Worm (Caenorhabditis elegans) whole organism, L1 larva: Measurements from ENCODE around the gene nhr-79.

Experiments
- C04F5.9 ChIP-seq: sonication (generic microtip); optimal IDR thresholded peaks from 2 replicates; lab custom pipeline; 2016; ENCODE audit warnings: missing genetic modification characterization, missing compliant biosample characterization
- aha-1 ChIP-seq: fragments of 150-350 bp; optimal IDR thresholded peaks from 2 replicates; lab custom pipeline; 2014; ENCODE audit warnings: missing biosample characterization, missing genetic modification characterization
- alr-1 ChIP-seq: fragments of 200-800 bp; sonication (Bioruptor generic); optimal IDR thresholded peaks from 2 replicates; lab custom pipeline; 2018; ENCODE audit warnings: borderline replicate concordance, mild to moderate bottlenecking, missing genetic modification characterization, missing compliant biosample characterization
- aly-2 ChIP-seq: fragments of 150-350 bp; optimal IDR thresholded peaks from 2 replicates; lab custom pipeline; 2014; ENCODE audit warnings: missing biosample characterization, missing genetic modification characterization
- blmp-1 ChIP-seq: fragments of 150-350 bp; optimal IDR thresholded peaks from 2 replicates; lab custom pipeline; 2014; ENCODE audit warnings: missing biosample characterization, missing genetic modification characterization
- ceh-63 ChIP-seq: fragments of 200-800 bp; sonication (Bioruptor generic); optimal IDR thresholded peaks from 2 replicates; lab custom pipeline; 2018; ENCODE audit warnings: mild to moderate bottlenecking, missing genetic modification characterization, missing compliant biosample characterization
- ceh-8 ChIP-seq: fragments of 200-800 bp; sonication (Bioruptor generic); optimal IDR thresholded peaks from 2 replicates; lab custom pipeline; 2018; ENCODE audit warnings: mild to moderate bottlenecking, missing genetic modification characterization, moderate library complexity, missing compliant biosample characterization
- ceh-90 ChIP-seq: sonication (generic microtip); optimal IDR thresholded peaks from 2 replicates; lab custom pipeline; 2016; ENCODE audit warnings: missing genetic modification characterization, missing compliant biosample characterization
- ces-1 ChIP-seq: fragments of 150-350 bp; optimal IDR thresholded peaks from 2 replicates; lab custom pipeline; 2014; ENCODE audit warnings: missing biosample characterization, missing genetic modification reagents, missing genetic modification characterization
- dpl-1 ChIP-seq, 3 experiments: fragments of 150-350 bp in 2 of 3; sonication (generic microtip) in 1 of 3; optimal IDR thresholded peaks; 2 replicates each; lab custom pipeline; 2014 to 2017; ENCODE audit warnings: missing biosample characterization in 3 of 3, missing genetic modification characterization in 3 of 3, missing genetic modification reagents in 3 of 3
- efl-3 ChIP-seq: fragments of 200-800 bp; sonication (Bioruptor generic); optimal IDR thresholded peaks from 2 replicates; lab custom pipeline; 2018; ENCODE audit warnings: mild to moderate bottlenecking, missing genetic modification characterization, missing compliant biosample characterization
- egl-13 ChIP-seq: sonication (generic microtip); optimal IDR thresholded peaks from 2 replicates; lab custom pipeline; 2016; ENCODE audit warnings: missing genotype, missing genetic modification reagents, missing genetic modification characterization, missing compliant biosample characterization
- egl-27 ChIP-seq, 2 experiments: fragments of 150-350 bp in 1 of 2; sonication (generic microtip); optimal IDR thresholded peaks; 3 replicates each; lab custom pipeline; 2017 to 2018; ENCODE audit warnings: missing biosample characterization in 2 of 2, missing genetic modification characterization in 2 of 2, missing genetic modification reagents in 2 of 2
- elt-3 ChIP-seq, 6 experiments: fragments of 150-350 bp in 1 of 6; sonication (generic microtip); optimal IDR thresholded peaks; 2 replicates each; lab custom pipeline; 2017 to 2018; ENCODE audit warnings: missing biosample characterization in 6 of 6, missing genetic modification characterization in 6 of 6, inconsistent platforms in 1 of 6
- ets-5 ChIP-seq: fragments of 200-800 bp; sonication (Bioruptor generic); IDR thresholded peaks from 2 replicates; pipeline ENCODE4 v1.3.6; 2022; ENCODE audit warnings: missing genetic modification characterization, missing compliant biosample characterization
- fkh-8 ChIP-seq: sonication (generic microtip); optimal IDR thresholded peaks from 2 replicates; lab custom pipeline; 2016; ENCODE audit warnings: mild to moderate bottlenecking, missing genetic modification characterization, missing compliant biosample characterization
- grh-1 ChIP-seq: fragments of 200-800 bp; sonication (Bioruptor generic); IDR thresholded peaks from 2 replicates; pipeline ENCODE4 v1.3.6; 2022; ENCODE audit warnings: missing genetic modification reagents, missing genetic modification characterization, missing compliant biosample characterization
- irx-1 ChIP-seq: sonication (generic microtip); optimal IDR thresholded peaks from 2 replicates; lab custom pipeline; 2016; ENCODE audit warnings: missing genetic modification characterization, missing compliant biosample characterization
- isw-1 ChIP-seq: fragments of 200-800 bp; sonication (Bioruptor generic); IDR thresholded peaks from 2 replicates; pipeline ENCODE4 v1.3.6; 2022; ENCODE audit warnings: missing genetic modification characterization, missing compliant biosample characterization
- jun-1 ChIP-seq: fragments of 150-350 bp; optimal IDR thresholded peaks from 2 replicates; lab custom pipeline; 2014; ENCODE audit warnings: missing biosample characterization, missing genetic modification reagents, missing genetic modification characterization
- lin-13 ChIP-seq: fragments of 150-350 bp; optimal IDR thresholded peaks from 2 replicates; lab custom pipeline; 2014; ENCODE audit warnings: missing biosample characterization, missing genetic modification reagents, missing genetic modification characterization
- lin-35 ChIP-seq, 2 experiments: fragments of 150-350 bp; optimal IDR thresholded peaks; 2 replicates each; lab custom pipeline; 2014; ENCODE audit warnings: missing biosample characterization in 2 of 2, missing genetic modification characterization in 2 of 2, missing genetic modification reagents in 2 of 2
- lin-39 ChIP-seq: fragments of 150-350 bp; optimal IDR thresholded peaks from 2 replicates; lab custom pipeline; 2014; ENCODE audit warnings: missing biosample characterization, missing genetic modification reagents, missing genetic modification characterization
- mep-1 ChIP-seq: fragments of 150-350 bp; optimal IDR thresholded peaks from 2 replicates; lab custom pipeline; 2014; ENCODE audit warnings: missing biosample characterization, missing genetic modification characterization
- nhr-237 ChIP-seq: fragments of 150-350 bp; optimal IDR thresholded peaks from 2 replicates; lab custom pipeline; 2014; ENCODE audit warnings: missing biosample characterization, missing genetic modification characterization
- nhr-28 ChIP-seq: fragments of 150-350 bp; optimal IDR thresholded peaks from 2 replicates; lab custom pipeline; 2014; ENCODE audit warnings: missing biosample characterization, missing genetic modification characterization
- nhr-77 ChIP-seq: fragments of 150-350 bp; optimal IDR thresholded peaks from 2 replicates; lab custom pipeline; 2014; ENCODE audit warnings: missing biosample characterization, missing genetic modification characterization
- nhr-85 ChIP-seq: sonication (generic microtip); peaks from one replicate; lab custom pipeline; 2016; ENCODE audit warnings: missing genetic modification characterization, inconsistent platforms, missing compliant biosample characterization
- nhr-90 ChIP-seq: sonication (generic microtip); optimal IDR thresholded peaks from 2 replicates; lab custom pipeline; 2016; ENCODE audit warnings: mild to moderate bottlenecking, missing genetic modification characterization, missing compliant biosample characterization; ENCODE audit not compliant: poor library complexity
- pax-3 ChIP-seq: fragments of 200-800 bp; sonication (Bioruptor generic); optimal IDR thresholded peaks from 2 replicates; lab custom pipeline; 2018; ENCODE audit warnings: mild to moderate bottlenecking, missing genetic modification characterization, moderate library complexity, missing compliant biosample characterization
- snpc-4 ChIP-seq: fragments of 150-350 bp; optimal IDR thresholded peaks from 2 replicates; lab custom pipeline; 2014; ENCODE audit warnings: missing biosample characterization, missing genetic modification characterization
- sup-37 ChIP-seq: fragments of 200-800 bp; sonication (Bioruptor generic); optimal IDR thresholded peaks from 2 replicates; lab custom pipeline; 2018; ENCODE audit warnings: mild to moderate bottlenecking, missing genetic modification characterization, missing compliant biosample characterization
- tbx-2 ChIP-seq: sonication (generic microtip); optimal IDR thresholded peaks from 2 replicates; lab custom pipeline; 2016; ENCODE audit warnings: missing genetic modification characterization, missing compliant biosample characterization
- unc-130 ChIP-seq: fragments of 150-350 bp; optimal IDR thresholded peaks from 2 replicates; lab custom pipeline; 2017; ENCODE audit warnings: missing biosample characterization, missing genetic modification characterization, inconsistent platforms
- unc-30 ChIP-seq: sonication (generic microtip); optimal IDR thresholded peaks from 2 replicates; lab custom pipeline; 2017; ENCODE audit warnings: missing biosample characterization, missing genetic modification characterization
- unc-62 ChIP-seq: fragments of 150-350 bp; optimal IDR thresholded peaks from 2 replicates; lab custom pipeline; 2014; ENCODE audit warnings: missing biosample characterization, missing genetic modification reagents, missing genetic modification characterization
- unc-86 ChIP-seq: sonication (generic microtip); optimal IDR thresholded peaks from 2 replicates; lab custom pipeline; 2016; ENCODE audit warnings: missing genetic modification characterization, missing compliant biosample characterization
- vab-15 ChIP-seq: sonication (generic microtip); optimal IDR thresholded peaks from 2 replicates; lab custom pipeline; 2017; ENCODE audit warnings: missing genotype, mild to moderate bottlenecking, missing genetic modification characterization, missing compliant biosample characterization
- xbp-1 ChIP-seq: sonication (generic microtip); optimal IDR thresholded peaks from 2 replicates; lab custom pipeline; 2016; ENCODE audit warnings: missing genetic modification characterization, missing compliant biosample characterization
- ztf-11 ChIP-seq, 2 experiments: sonication (generic microtip); optimal IDR thresholded peaks; 2 replicates each; lab custom pipeline; 2016 to 2017; ENCODE audit warnings: missing genetic modification characterization in 2 of 2, missing biosample characterization in 1 of 2, missing compliant biosample characterization in 1 of 2

Gene nhr-79

DNA sequence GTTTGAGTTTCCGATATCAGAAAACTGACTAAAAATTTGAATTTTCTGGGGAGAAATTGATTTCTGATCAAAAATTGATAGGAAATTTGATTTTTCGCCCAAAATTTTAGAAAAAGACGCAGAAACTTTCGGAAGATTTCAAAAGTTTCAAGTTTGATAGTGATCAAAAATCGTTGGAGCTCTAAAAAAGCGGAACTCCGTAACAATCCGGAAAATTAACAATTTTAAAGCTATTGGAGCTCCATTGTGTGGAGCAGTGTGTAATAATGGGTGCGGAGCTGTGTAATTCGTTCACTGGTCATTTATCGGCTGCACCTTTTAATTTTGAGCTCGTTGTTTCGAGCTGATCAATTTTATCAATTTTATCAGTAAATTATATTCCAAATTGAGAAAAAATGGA is 41.8 kb upstream of the nhr-79 start, which contains the start of gene F21D9.4:
Gene F21D9.4, plus strand, starts transcription at position 301 of the 400 bp plus-strand sequence.
- TF ChIP-seq lin-13 (GFP tag; lab: Kevin White, UChicago), result no peak
- no peak for TF ChIP-seq blmp-1 (tag; lab: Kevin White, UChicago)
- TF ChIP-seq grh-1 (GFP tag; lab: Robert Waterston, UW), result no peak
- TF ChIP-seq vab-15 (tag; lab: Kevin White, UChicago), result no peak
- TF ChIP-seq isw-1, result no peak
- no peak for TF ChIP-seq alr-1 (tag; lab: Kevin White, UChicago)
- no peak for TF ChIP-seq aha-1 (tag; lab: Kevin White, UChicago)
- TF ChIP-seq ces-1, result no peak
- TF ChIP-seq unc-86 (tag; lab: Kevin White, UChicago), result no peak
- TF ChIP-seq snpc-4 (tag; lab: Kevin White, UChicago), result no peak
- TF ChIP-seq ceh-8 (GFP tag; lab: Kevin White, UChicago), result no peak

ce11 chrV:19251844-19252243 is 40.1 kb upstream of the nhr-79 start, which contains the start of gene F21D9.11:
TSS of gene F21D9.11 (plus strand) at chrV:19252144.
- TF ChIP-seq mep-1 (no peak), elt-3 (tag; optimal IDR thresholded peaks at IDR 0.05; lab: Kevin White, UChicago) (no peak)
- TF ChIP-seq, all 84 proteins: peak for 0

ce11 chrV:19250983-19251382 is 39.3 kb upstream of the nhr-79 start, which contains the start of gene str-81:
TSS of gene str-81 (minus strand) at chrV:19251083.
- TF ChIP-seq nhr-77 (tag; lab: Kevin White, UChicago) (no peak), xbp-1 (tag; lab: Kevin White, UChicago) (no peak), lin-13 (GFP tag; lab: Kevin White, UChicago) (no peak)
- TF ChIP-seq, all 84 proteins: peak for 0

DNA sequence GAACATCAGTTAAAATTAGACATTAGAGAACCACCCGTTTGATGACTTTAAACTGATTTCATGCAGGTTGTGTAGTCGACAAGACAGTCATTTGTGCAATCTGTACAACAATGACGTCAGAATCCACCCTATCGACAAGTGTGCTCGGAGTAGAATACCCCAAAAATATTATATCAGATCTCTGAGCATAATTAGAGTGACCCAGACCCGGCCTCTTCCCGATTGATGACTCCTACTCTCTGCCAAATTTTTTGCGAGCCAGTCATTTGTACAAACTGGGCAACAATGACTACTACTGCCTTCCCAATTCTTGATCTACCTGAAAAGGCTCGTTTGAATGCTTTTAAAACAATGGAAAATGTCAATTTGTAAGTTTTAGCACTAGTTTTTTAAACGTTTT is 28.4 kb upstream of the nhr-79 start, which contains the start of the genes fbxb-115 and fbxb-1:
Gene fbxb-115, minus strand, starts transcription at position 101 of the 400 bp plus-strand sequence.
Gene fbxb-1, plus strand, starts transcription at position 226 of the 400 bp plus-strand sequence.
- TF ChIP-seq dpl-1 (GFP tag; optimal IDR thresholded peaks at IDR 0.05; lab: Kevin White, UChicago), result no peak
- TF ChIP-seq jun-1, result no peak
- TF ChIP-seq blmp-1 (tag; lab: Kevin White, UChicago), result no peak
- no peak for TF ChIP-seq lin-39 (tag; lab: Kevin White, UChicago)
- TF ChIP-seq unc-30 (tag; lab: Kevin White, UChicago), result no peak
- TF ChIP-seq lin-35 (GFP tag; optimal IDR thresholded peaks at IDR 0.05; lab: Kevin White, UChicago), result no peak
- no peak for TF ChIP-seq nhr-237 (tag; lab: Kevin White, UChicago)
- TF ChIP-seq nhr-77 (tag; lab: Kevin White, UChicago), result no peak
- no peak for TF ChIP-seq nhr-85 (tag; lab: Kevin White, UChicago)
- TF ChIP-seq nhr-90, result no peak
- no peak for TF ChIP-seq mep-1

- TF ChIP-seq ztf-11 (tag; optimal IDR thresholded peaks at IDR 0.05; lab: Kevin White, UChicago), result no peak
- no peak for TF ChIP-seq efl-3 (GFP tag; lab: Kevin White, UChicago)
- no peak for TF ChIP-seq vab-15 (tag; lab: Kevin White, UChicago)
- TF ChIP-seq ceh-63 (GFP tag; lab: Kevin White, UChicago), result no peak
- TF ChIP-seq unc-62, result no peak
- TF ChIP-seq fkh-8 (tag; lab: Kevin White, UChicago), result no peak
- TF ChIP-seq grh-1 (GFP tag; lab: Robert Waterston, UW), result no peak
- no peak for TF ChIP-seq C04F5.9 (tag; lab: Kevin White, UChicago)
- TF ChIP-seq nhr-90, result no peak
- no peak for TF ChIP-seq nhr-85 (tag; lab: Kevin White, UChicago)
- TF ChIP-seq ceh-90 (tag; lab: Kevin White, UChicago), result no peak
Observed at ce11 chrV:19237204-19237603, 25.5 kb upstream of the nhr-79 start, which contains the start of gene fbxb-2. TSS of gene fbxb-2 (minus strand) at chrV:19237304.

ce11 chrV:19233469-19233868 is 21.8 kb upstream of the nhr-79 start, which contains the start of gene fbxb-116:
TSS of gene fbxb-116 (plus strand) at chrV:19233769.
- TF ChIP-seq unc-30 (tag; lab: Kevin White, UChicago) (no peak), nhr-77 (tag; lab: Kevin White, UChicago) (no peak), aly-2 (tag; lab: Kevin White, UChicago) (no peak), irx-1 (tag; lab: Kevin White, UChicago) (no peak), nhr-237 (tag; lab: Kevin White, UChicago) (no peak), pax-3 (tag; lab: Kevin White, UChicago) (no peak), sup-37 (GFP tag; lab: Kevin White, UChicago) (no peak), egl-27 (tag; optimal IDR thresholded peaks at IDR 0.05; lab: Kevin White, UChicago) (no peak), unc-130 (tag; lab: Kevin White, UChicago) (no peak), ets-5 (GFP tag; lab: Robert Waterston, UW) (no peak), egl-13 (tag; lab: Kevin White, UChicago) (no peak), tbx-2 (tag; lab: Kevin White, UChicago) (no peak), nhr-28 (tag; lab: Kevin White, UChicago) (no peak)
